Worm (Caenorhabditis elegans) whole organism, young adult: ENCODE results near the gene sre-42.

ENCODE experiments used
- F49E8.2 ChIP-seq: sonication (generic microtip); optimal IDR thresholded peaks from 3 replicates; lab custom pipeline; 2017; ENCODE audit warnings: missing genetic modification characterization, mild to moderate bottlenecking, missing compliant biosample characterization, antibody characterized with exemption, moderate library complexity; ENCODE audit not compliant: insufficient read depth
- ama-1 ChIP-seq, 3 experiments: fragments of 150-350 bp in 1 of 3; sonication (generic microtip) in 2 of 3; optimal IDR thresholded peaks; 2 replicates each; lab custom pipeline; 2014 to 2018; ENCODE audit warnings: missing biosample characterization in 2 of 3, missing genetic modification characterization in 2 of 3, missing genetic modification reagents in 2 of 3
- egrh-3 ChIP-seq: fragments of 200-800 bp; sonication (Bioruptor generic); IDR thresholded peaks from 2 replicates; pipeline ENCODE4 v1.3.6; 2022; ENCODE audit warnings: missing genetic modification reagents, missing genetic modification characterization, missing compliant biosample characterization
- nfyb-1 ChIP-seq: fragments of 200-800 bp; sonication (Bioruptor generic); IDR thresholded peaks from 2 replicates; pipeline ENCODE4 v1.3.6; 2022; ENCODE audit warnings: missing genetic modification reagents, missing genetic modification characterization, missing compliant biosample characterization
- zfh-2 ChIP-seq: fragments of 200-800 bp; sonication (Bioruptor generic); conservative IDR thresholded peaks from 2 replicates; pipeline ENCODE4 v1.3.6; 2022; ENCODE audit warnings: missing genetic modification reagents, missing genetic modification characterization, missing compliant biosample characterization

DNA sequence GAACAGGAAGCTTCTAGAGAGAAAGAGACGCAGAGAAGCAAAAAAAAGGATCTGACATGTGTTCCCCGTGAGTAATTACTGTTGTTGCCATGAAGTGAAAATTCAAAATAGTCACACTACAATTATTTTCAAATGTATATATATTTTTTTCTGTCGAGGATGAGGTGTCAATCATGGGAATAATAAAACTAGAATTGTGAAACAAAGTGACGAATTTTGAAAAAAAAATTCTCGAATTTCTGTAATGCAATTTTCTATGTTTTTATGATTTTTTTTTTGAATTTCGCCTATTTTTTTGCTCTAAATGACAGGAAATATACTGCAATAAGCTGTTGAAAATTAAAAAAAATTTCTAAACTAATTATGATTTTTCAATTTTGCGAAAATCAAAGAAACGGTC lies 33.6 kb downstream of the sre-42 start:
- no peak for TF ChIP-seq nfyb-1
- no peak for TF ChIP-seq F49E8.2 (tag; lab: Kevin White, UChicago)
- TF ChIP-seq zfh-2 (GFP tag; lab: Robert Waterston, UW), result no peak
- no peak for TF ChIP-seq ama-1 (optimal IDR thresholded peaks at IDR 0.05; lab: Kevin White, UChicago)
- no peak for TF ChIP-seq ama-1 (GFP tag; optimal IDR thresholded peaks at IDR 0.05; lab: Kevin White, UChicago)
- no peak for TF ChIP-seq egrh-3
